Worm (Caenorhabditis elegans) whole organism, young adult: ENCODE results near the gene ZC449.5.

ENCODE experiments used
- efl-1 ChIP-seq: fragments of 150-350 bp; optimal IDR thresholded peaks from 2 replicates; lab custom pipeline; 2014; ENCODE audit warnings: missing biosample characterization, missing genetic modification reagents, missing genetic modification characterization
- ztf-6 ChIP-seq: fragments of 200-800 bp; sonication (Bioruptor generic); IDR thresholded peaks from 2 replicates; pipeline ENCODE4 v1.3.6; 2022; ENCODE audit warnings: missing genetic modification reagents, missing genetic modification characterization, missing compliant biosample characterization

- TF ChIP-seq efl-1 (GFP tag; lab: Kevin White, UChicago) (no peak), ztf-6 (GFP tag; lab: Robert Waterston, UW) (no peak)
Measured at ce11 chrX:5043887-5044286, 6.3 kb upstream of the ZC449.5 start, which contains the start of gene Y64H9A.2.
